Fruit fly (Drosophila melanogaster) whole organism, embryonic: ENCODE results near the gene wus.

Experiments used
- CG10267 ChIP-seq: fragments of 200-800 bp; sonication (Bioruptor generic); optimal IDR thresholded peaks from 2 replicates; lab custom pipeline; 2018; ENCODE audit warnings: missing biosample characterization, mild to moderate bottlenecking, missing genetic modification characterization, moderate library complexity
- CG10366 ChIP-seq: fragments of 200-800 bp; sonication (Bioruptor generic); IDR thresholded peaks from 2 replicates; pipeline ENCODE4 v1.3.6; 2022; ENCODE audit warnings: missing biosample characterization, missing genetic modification characterization
- CG14667 ChIP-seq: fragments of 200-800 bp; sonication (Bioruptor generic); IDR thresholded peaks from 2 replicates; pipeline ENCODE4 v1.3.6; 2022; ENCODE audit warnings: missing biosample characterization, missing genetic modification characterization
- CG16813 ChIP-seq: fragments of 200-800 bp; sonication (Bioruptor generic); IDR thresholded peaks from 3 replicates; pipeline ENCODE4 v1.3.6; 2022; ENCODE audit warnings: missing biosample characterization, missing genetic modification characterization; ENCODE audit not compliant: partially characterized antibody
- CG16815 ChIP-seq: fragments of 200-800 bp; sonication (Bioruptor generic); optimal IDR thresholded peaks from 3 replicates; lab custom pipeline; 2017; ENCODE audit warnings: missing biosample characterization, mild to moderate bottlenecking, missing genetic modification characterization
- CG5245 ChIP-seq: fragments of 200-800 bp; sonication (Bioruptor generic); optimal IDR thresholded peaks from 3 replicates; lab custom pipeline; 2016; ENCODE audit warnings: missing biosample characterization, missing genetic modification characterization
- CG6791 ChIP-seq: fragments of 200-800 bp; sonication (Bioruptor generic); IDR thresholded peaks from 3 replicates; pipeline ENCODE4 v1.3.6; 2022; ENCODE audit warnings: missing biosample characterization, missing genetic modification characterization; ENCODE audit not compliant: partially characterized antibody
- CG7372 ChIP-seq: fragments of 200-800 bp; sonication (Bioruptor generic); IDR thresholded peaks from 2 replicates; pipeline ENCODE4 v1.3.6; 2022; ENCODE audit warnings: missing biosample characterization, missing genetic modification characterization
- CG9797 ChIP-seq: fragments of 200-800 bp; sonication (Bioruptor generic); optimal IDR thresholded peaks from 3 replicates; lab custom pipeline; 2018; ENCODE audit warnings: missing biosample characterization, mild to moderate bottlenecking, missing genetic modification characterization
- CHES-1-like ChIP-seq: fragments of 200-800 bp; sonication (Bioruptor generic); optimal IDR thresholded peaks from 2 replicates; lab custom pipeline; 2016; ENCODE audit warnings: missing biosample characterization, missing genetic modification characterization
- CTCF ChIP-seq: fragments of 200-800 bp; sonication (Bioruptor generic); optimal IDR thresholded peaks from 2 replicates; lab custom pipeline; 2017; ENCODE audit warnings: missing biosample characterization, mild to moderate bottlenecking, missing genetic modification characterization, moderate library complexity
- Chrac-16 ChIP-seq: fragments of 200-800 bp; sonication (Bioruptor generic); optimal IDR thresholded peaks from 3 replicates; lab custom pipeline; 2016; ENCODE audit warnings: missing biosample characterization, missing genetic modification characterization
- D19A ChIP-seq: fragments of 200-800 bp; optimal IDR thresholded peaks from 3 replicates; lab custom pipeline; 2019; ENCODE audit warnings: missing biosample characterization, mild to moderate bottlenecking, missing genetic modification characterization, moderate library complexity
- Dek ChIP-seq: fragments of 200-800 bp; sonication (Bioruptor generic); optimal IDR thresholded peaks from 3 replicates; lab custom pipeline; 2019; ENCODE audit warnings: missing biosample characterization, mild to moderate bottlenecking, missing genetic modification characterization, moderate library complexity
- Dll ChIP-seq: fragments of 200-800 bp; sonication (Bioruptor generic); IDR thresholded peaks from 4 replicates; pipeline ENCODE4 v1.3.6; 2022; ENCODE audit warnings: missing biosample characterization, missing genetic modification characterization; ENCODE audit not compliant: partially characterized antibody
- Dp ChIP-seq: fragments of 200-800 bp; sonication (Bioruptor generic); optimal IDR thresholded peaks from 2 replicates; lab custom pipeline; 2018; ENCODE audit warnings: missing biosample characterization, mild to moderate bottlenecking, missing genetic modification characterization, moderate library complexity
- Dref ChIP-seq: fragments of 200-800 bp; sonication (Bioruptor generic); IDR thresholded peaks from 2 replicates; pipeline ENCODE4 v1.3.6; 2022; ENCODE audit warnings: missing biosample characterization, missing genetic modification characterization
- Drgx ChIP-seq: fragments of 200-800 bp; sonication (Bioruptor generic); IDR thresholded peaks from 2 replicates; pipeline ENCODE4 v1.3.6; 2022; ENCODE audit warnings: missing biosample characterization, missing genetic modification characterization
- E2f2 ChIP-seq: fragments of 200-800 bp; sonication (Bioruptor generic); IDR thresholded peaks from 2 replicates; pipeline ENCODE4 v1.3.6; 2022; ENCODE audit warnings: missing biosample characterization, missing genetic modification characterization
- Ets97D ChIP-seq: fragments of 200-800 bp; sonication (Bioruptor generic); optimal IDR thresholded peaks from 3 replicates; lab custom pipeline; 2016; ENCODE audit warnings: missing biosample characterization, missing genetic modification characterization
- HLH4C ChIP-seq: fragments of 200-800 bp; sonication (Bioruptor generic); IDR thresholded peaks from 3 replicates; pipeline ENCODE4 v1.3.6; 2022; ENCODE audit warnings: missing biosample characterization, missing genetic modification characterization; ENCODE audit not compliant: partially characterized antibody
- NK7.1 ChIP-seq: fragments of 200-800 bp; sonication (Bioruptor generic); optimal IDR thresholded peaks from 3 replicates; lab custom pipeline; 2016; ENCODE audit warnings: missing biosample characterization, missing genetic modification characterization
- Optix ChIP-seq: fragments of 200-800 bp; sonication (Bioruptor generic); IDR thresholded peaks from 3 replicates; pipeline ENCODE4 v1.3.6; 2022; ENCODE audit warnings: missing biosample characterization, missing genetic modification characterization
- Scr ChIP-seq: fragments of 200-800 bp; sonication (Bioruptor generic); IDR thresholded peaks from 2 replicates; pipeline ENCODE4 v1.3.6; 2022; ENCODE audit warnings: missing biosample characterization, missing genetic modification characterization; ENCODE audit not compliant: partially characterized antibody
- Sin3A ChIP-seq: fragments of >200 bp; optimal IDR thresholded peaks from 2 replicates; lab custom pipeline; 2018
- Sry-β ChIP-seq: fragments of 200-800 bp; sonication (Bioruptor generic); optimal IDR thresholded peaks from 2 replicates; lab custom pipeline; 2018; ENCODE audit warnings: missing biosample characterization, mild to moderate bottlenecking, missing genetic modification characterization, moderate library complexity
- Ssrp ChIP-seq: fragments of 200-800 bp; sonication (Bioruptor generic); optimal IDR thresholded peaks from 2 replicates; lab custom pipeline; 2018; ENCODE audit warnings: missing biosample characterization, mild to moderate bottlenecking, missing genetic modification characterization, moderate library complexity
- Stat92E ChIP-seq, 3 experiments: fragments of >200 bp in 2 of 3; fragments of 200-800 bp in 1 of 3; sonication (Bioruptor generic) in 1 of 3; optimal IDR thresholded peaks; 2 replicates each; lab custom pipeline; 2017 to 2019; ENCODE audit warnings: missing biosample characterization in 3 of 3, missing genetic modification characterization in 3 of 3, mild to moderate bottlenecking in 1 of 3, moderate library complexity in 1 of 3
- TFAM ChIP-seq: fragments of 200-800 bp; sonication (Bioruptor generic); optimal IDR thresholded peaks from 2 replicates; lab custom pipeline; 2017; ENCODE audit warnings: missing biosample characterization, missing genetic modification characterization, inconsistent platforms
- Usf ChIP-seq: fragments of 200-800 bp; sonication (Bioruptor generic); optimal IDR thresholded peaks from 2 replicates; lab custom pipeline; 2017; ENCODE audit warnings: missing genotype, missing biosample characterization, missing genetic modification characterization
- aop ChIP-seq: fragments of 200-800 bp; sonication (Bioruptor generic); IDR thresholded peaks from 2 replicates; pipeline ENCODE4 v1.3.6; 2022; ENCODE audit warnings: missing biosample characterization, missing genetic modification characterization
- ara ChIP-seq: fragments of 200-800 bp; sonication (Bioruptor generic); IDR thresholded peaks from 2 replicates; pipeline ENCODE4 v1.3.6; 2022; ENCODE audit warnings: missing biosample characterization, missing genetic modification characterization
- br ChIP-seq: fragments of >200 bp; optimal IDR thresholded peaks from 2 replicates; lab custom pipeline; 2017
- chinmo ChIP-seq: fragments of 200-800 bp; sonication (Bioruptor generic); IDR thresholded peaks from 4 replicates; pipeline ENCODE4 v1.3.6; 2022; ENCODE audit warnings: missing biosample characterization, missing genetic modification characterization; ENCODE audit not compliant: partially characterized antibody
- her ChIP-seq: fragments of 200-800 bp; sonication (Bioruptor generic); optimal IDR thresholded peaks from 2 replicates; lab custom pipeline; 2016; ENCODE audit warnings: missing biosample characterization, missing genetic modification characterization
- inv ChIP-seq: fragments of 200-800 bp; sonication (Bioruptor generic); IDR thresholded peaks from 2 replicates; pipeline ENCODE4 v1.3.6; 2022; ENCODE audit warnings: missing biosample characterization, missing genetic modification characterization; ENCODE audit not compliant: partially characterized antibody
- kah ChIP-seq: fragments of 200-800 bp; sonication (Bioruptor generic); optimal IDR thresholded peaks from 2 replicates; lab custom pipeline; 2018; ENCODE audit warnings: missing biosample characterization, mild to moderate bottlenecking, missing genetic modification characterization
- kay ChIP-seq: fragments of 200-800 bp; sonication (Bioruptor generic); optimal IDR thresholded peaks from 2 replicates; lab custom pipeline; 2016; ENCODE audit warnings: missing biosample characterization, missing genetic modification characterization
- knrl ChIP-seq: fragments of 200-800 bp; sonication (Bioruptor generic); IDR thresholded peaks from 3 replicates; pipeline ENCODE4 v1.3.6; 2022; ENCODE audit warnings: missing biosample characterization, missing genetic modification characterization; ENCODE audit not compliant: partially characterized antibody
- mld ChIP-seq: fragments of 200-800 bp; sonication (Bioruptor generic); IDR thresholded peaks from 3 replicates; pipeline ENCODE4 v1.3.6; 2022; ENCODE audit warnings: missing biosample characterization, missing genetic modification characterization; ENCODE audit not compliant: partially characterized antibody
- phol ChIP-seq: fragments of 200-800 bp; sonication (Bioruptor generic); optimal IDR thresholded peaks from 3 replicates; lab custom pipeline; 2018; ENCODE audit warnings: missing biosample characterization, mild to moderate bottlenecking, missing genetic modification characterization, moderate library complexity
- pum ChIP-seq: fragments of 200-800 bp; sonication (Bioruptor generic); optimal IDR thresholded peaks from 2 replicates; lab custom pipeline; 2016; ENCODE audit warnings: missing biosample characterization, missing genetic modification characterization
- slbo ChIP-seq: fragments of 200-800 bp; sonication (Bioruptor generic); IDR thresholded peaks from 2 replicates; pipeline ENCODE4 v1.3.6; 2022; ENCODE audit warnings: missing biosample characterization, missing genetic modification characterization
- so ChIP-seq: fragments of 200-800 bp; sonication (Bioruptor generic); IDR thresholded peaks from 3 replicates; pipeline ENCODE4 v1.3.6; 2022; ENCODE audit warnings: missing biosample characterization, missing genetic modification characterization
- stc ChIP-seq: fragments of 200-800 bp; sonication (Bioruptor generic); IDR thresholded peaks from 2 replicates; pipeline ENCODE4 v1.3.6; 2022; ENCODE audit warnings: missing biosample characterization, missing genetic modification characterization
- tna ChIP-seq: fragments of 200-800 bp; sonication (Bioruptor generic); IDR thresholded peaks from 2 replicates; pipeline ENCODE4 v1.3.6; 2022; ENCODE audit warnings: missing biosample characterization, missing genetic modification characterization; ENCODE audit not compliant: partially characterized antibody
- unc-4 ChIP-seq: fragments of 200-800 bp; sonication (Bioruptor generic); IDR thresholded peaks from 2 replicates; pipeline ENCODE4 v1.3.6; 2022; ENCODE audit warnings: missing biosample characterization, missing genetic modification characterization; ENCODE audit not compliant: partially characterized antibody
- vnd ChIP-seq: fragments of 200-800 bp; sonication (Bioruptor generic); IDR thresholded peaks from 3 replicates; pipeline ENCODE4 v1.3.6; 2022; ENCODE audit warnings: missing biosample characterization, missing genetic modification characterization; ENCODE audit not compliant: partially characterized antibody
- zen2 ChIP-seq: fragments of 200-800 bp; sonication (Bioruptor generic); IDR thresholded peaks from 3 replicates; pipeline ENCODE4 v1.3.6; 2022; ENCODE audit warnings: missing biosample characterization, missing genetic modification characterization; ENCODE audit not compliant: partially characterized antibody

wus gene

dm6 chrX:16942735-16943514 lies 2.3 kb upstream of the wus start, which contains the start of the genes CG13001 and RhoGAP15B (continued):
- no peak for TF ChIP-seq Chrac-16 (GFP tag; lab: Kevin White, UChicago)
- TF ChIP-seq phol (tag; lab: Kevin White, UChicago): peak; percentile 16
- TF ChIP-seq aop: no peak
- TF ChIP-seq Ets97D (GFP tag; lab: Kevin White, UChicago): peak; percentile 5
- TF ChIP-seq CG7372: no peak
- peak; percentile 62 for TF ChIP-seq CG9797 (GFP tag; lab: Kevin White, UChicago)
- no peak for TF ChIP-seq Stat92E (GFP tag; optimal IDR thresholded peaks at IDR 0.05; lab: Kevin White, UChicago)
- TF ChIP-seq vnd (GFP tag; lab: Robert Waterston, UW): peak; percentile 64
- TF ChIP-seq CG16815 (GFP tag; lab: Kevin White, UChicago): no peak
- peak; percentile 14; the same call in 1 of the 4 replicates for TF ChIP-seq chinmo (GFP tag; lab: Robert Waterston, UW)
- TF ChIP-seq inv (GFP tag; lab: Robert Waterston, UW): peak; percentile 71
- peak; percentile 83 for TF ChIP-seq CG6791 (GFP tag; lab: Robert Waterston, UW)
- TF ChIP-seq Drgx (GFP tag; lab: Robert Waterston, UW): no peak
- no peak for TF ChIP-seq CTCF (GFP tag; lab: Kevin White, UChicago)
- peak; percentile 56 for TF ChIP-seq Dp
- no peak for TF ChIP-seq kah
- no peak for TF ChIP-seq Ssrp
- peak; percentile 67 for TF ChIP-seq E2f2 (GFP tag; lab: Robert Waterston, UW)
- no peak for TF ChIP-seq so
- TF ChIP-seq HLH4C (GFP tag; lab: Robert Waterston, UW): peak; percentile 72
- TF ChIP-seq stc: no peak
- TF ChIP-seq tna (GFP tag; lab: Robert Waterston, UW): peak; percentile 53
- peak; percentile 17 for TF ChIP-seq Sin3A (lab: Kevin White, UChicago)
- no peak for TF ChIP-seq slbo
- no peak for TF ChIP-seq ara (GFP tag; lab: Robert Waterston, UW)
- TF ChIP-seq her: no peak
- peak; percentile 73 for TF ChIP-seq Dref (GFP tag; lab: Robert Waterston, UW)
- TF ChIP-seq CG14667 (GFP tag; lab: Robert Waterston, UW): no peak
- TF ChIP-seq CG10267 (tag; lab: Kevin White, UChicago): peak; percentile 16
- no peak for TF ChIP-seq NK7.1 (GFP tag; lab: Kevin White, UChicago)
- TF ChIP-seq, all 482 proteins: peak for 71

dm6 chrX:16936689-16937088 lies 4.0 kb downstream of the wus start:
- no peak for TF ChIP-seq kay (GFP tag; lab: Kevin White, UChicago)
- TF ChIP-seq Sry-β (GFP tag; lab: Kevin White, UChicago): no peak
- TF ChIP-seq CG16813 (GFP tag; lab: Robert Waterston, UW): peak; percentile 60; the same call in 2 of the 3 replicates
- TF ChIP-seq HLH4C (GFP tag; lab: Robert Waterston, UW): peak; percentile 64
- TF ChIP-seq CG6791 (GFP tag; lab: Robert Waterston, UW): peak; percentile 44; the same call in 1 of the 3 replicates
- TF ChIP-seq Usf (GFP tag; lab: Kevin White, UChicago): no peak
- peak; percentile 69 for TF ChIP-seq Dll (GFP tag; lab: Robert Waterston, UW)
- TF ChIP-seq Optix (GFP tag; lab: Robert Waterston, UW): no peak
- TF ChIP-seq D19A: no peak
- no peak for TF ChIP-seq CG10366 (GFP tag; lab: Robert Waterston, UW)
- no peak for TF ChIP-seq TFAM (GFP tag; lab: Kevin White, UChicago)
- peak; percentile 61 for TF ChIP-seq Scr
- TF ChIP-seq knrl (GFP tag; lab: Robert Waterston, UW): peak; percentile 38; the same call in 2 of the 3 replicates
- no peak for TF ChIP-seq zen2 (GFP tag; lab: Robert Waterston, UW)
- TF ChIP-seq mld (GFP tag; lab: Robert Waterston, UW): peak; percentile 53; the same call in 1 of the 3 replicates
- TF ChIP-seq Dek (tag; lab: Kevin White, UChicago): no peak
- TF ChIP-seq br (lab: Kevin White, UChicago): no peak
- TF ChIP-seq CHES-1-like (GFP tag; lab: Kevin White, UChicago): no peak
- peak; percentile 57 for TF ChIP-seq unc-4 (GFP tag; lab: Robert Waterston, UW)
- no peak for TF ChIP-seq CG5245 (GFP tag; lab: Kevin White, UChicago)
- no peak for TF ChIP-seq pum (GFP tag; lab: Kevin White, UChicago)
